Worm (Caenorhabditis elegans): ENCODE measurements around the gene K05F1.10.

DNA sequence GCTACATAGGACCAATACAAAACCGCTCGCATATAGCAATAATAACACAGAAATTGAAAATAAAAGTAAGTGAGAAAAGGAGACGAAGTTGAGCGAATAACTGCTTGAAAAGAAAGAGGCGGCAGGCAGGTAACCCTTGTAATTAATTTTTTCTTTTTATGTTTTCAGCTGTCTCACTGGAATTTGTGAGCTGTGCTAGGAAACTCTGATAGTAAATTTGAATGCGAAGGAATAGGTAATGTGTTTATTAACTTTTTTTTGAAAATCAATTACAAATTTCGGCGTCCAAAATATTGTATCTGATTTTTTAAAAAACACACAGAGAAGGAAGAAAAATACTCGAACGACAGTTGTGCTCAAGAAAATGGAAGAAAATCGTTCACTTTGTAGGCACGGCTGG, 46.7 kb upstream of the K05F1.10 start, which contains the start of gene H41C03.2:
- TF ChIP-seq snpc-4 (tag; optimal IDR thresholded peaks at IDR 0.05) (no peak), unc-39 (tag; optimal IDR thresholded peaks at IDR 0.05) (no peak)

Data from whole organism, mixed stage, embryonic.